Worm (Caenorhabditis elegans): ENCODE data around the gene ceh-18.

ce11 chrX:3818856-3819524 is 38.6 kb downstream of the ceh-18 start:
- TF ChIP-seq ceh-58 (GFP tag; IDR thresholded peaks at IDR 0.05) (no peak), Y79H2A.3 (GFP tag; conservative IDR thresholded peaks at IDR 0.05) (no peak), F57C9.4 (tag; optimal IDR thresholded peaks at IDR 0.05) (no peak), die-1 (tag; optimal IDR thresholded peaks at IDR 0.05) (no peak), B0336.3 (GFP tag; IDR thresholded peaks at IDR 0.05) (no peak), sea-2 (GFP tag; IDR thresholded peaks at IDR 0.05) (no peak), mes-4 (tag; optimal IDR thresholded peaks at IDR 0.05) (no peak), madf-3 (GFP tag; IDR thresholded peaks at IDR 0.05) (no peak), hlh-26 (GFP tag; conservative IDR thresholded peaks at IDR 0.05) (no peak), him-1 (tag; optimal IDR thresholded peaks at IDR 0.05) (no peak), egl-44 (GFP tag; IDR thresholded peaks at IDR 0.05) (no peak), ztf-25 (GFP tag; IDR thresholded peaks at IDR 0.05) (no peak), ama-1 (optimal IDR thresholded peaks at IDR 0.05) (no peak), ama-1 (GFP tag; optimal IDR thresholded peaks at IDR 0.05) (no peak), F23B12.7 (tag; optimal IDR thresholded peaks at IDR 0.05; ENCODE audit: insufficient read depth) (no peak)
